Fruit fly (Drosophila melanogaster): Measurements from ENCODE around the gene Wnt4.

DNA sequence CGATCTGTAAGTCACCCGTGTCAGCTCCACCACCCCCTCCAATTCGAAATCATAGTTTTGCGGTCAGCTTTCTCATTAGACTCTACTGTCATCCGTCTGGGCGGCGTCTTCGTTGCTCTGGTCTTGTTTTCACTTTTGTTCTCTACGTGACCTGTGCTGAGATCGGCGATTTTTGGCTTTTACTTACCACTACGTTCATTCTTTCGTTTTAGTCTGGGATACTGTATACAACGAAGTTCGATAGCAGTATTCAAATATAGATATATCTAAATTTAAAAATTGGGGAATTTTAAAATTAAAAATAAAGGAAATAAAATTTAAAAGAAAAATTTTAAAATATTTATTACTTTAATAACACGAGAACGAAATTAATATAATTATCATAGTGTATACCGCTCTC, 24.1 kb downstream of the Wnt4 start, which contains the start of gene CG13786:
- TF ChIP-seq psq (optimal IDR thresholded peaks at IDR 0.05) (no peak), Myc (optimal IDR thresholded peaks at IDR 0.05) (no peak), insv (optimal IDR thresholded peaks at IDR 0.05) (no peak)

Data from Kc167 (cell line).